Fruit fly (Drosophila melanogaster): Measurements from ENCODE around the gene Nna1.

Gene Nna1

DNA sequence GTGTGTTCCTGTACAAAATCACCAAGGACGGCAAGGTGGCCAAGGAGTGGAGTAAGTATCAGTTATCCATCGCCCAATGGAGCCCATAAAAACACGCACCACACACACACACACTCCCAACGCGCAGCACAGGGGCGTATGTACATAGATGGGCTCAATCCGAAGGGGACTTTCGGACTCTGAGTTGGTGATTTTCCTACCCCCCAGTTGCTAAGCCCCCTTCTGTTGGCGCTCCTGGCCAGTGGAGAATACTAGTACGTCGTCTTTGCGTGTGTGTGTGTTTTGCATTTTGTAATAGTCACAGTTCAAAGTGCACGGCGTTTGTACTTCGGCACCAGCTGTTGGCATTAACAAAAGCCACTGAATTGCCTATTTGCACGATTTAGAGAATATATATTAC lies 48.0 kb downstream of the Nna1 start (continued):
- peak; percentile 35 for TF ChIP-seq wek (GFP tag; optimal IDR thresholded peaks at IDR 0.05)
- peak; percentile 79 for TF ChIP-seq cg (GFP tag; optimal IDR thresholded peaks at IDR 0.05)
- no peak for TF ChIP-seq eve (GFP tag; optimal IDR thresholded peaks at IDR 0.05)
- TF ChIP-seq HLHmδ (GFP tag; optimal IDR thresholded peaks at IDR 0.05): peak; percentile 64
- TF ChIP-seq CG13296 (GFP tag; optimal IDR thresholded peaks at IDR 0.05): peak; percentile 82
- TF ChIP-seq CG11695 (GFP tag; IDR thresholded peaks at IDR 0.05): peak; percentile 72; the same call in 1 of the 3 replicates
- TF ChIP-seq CG5180 (GFP tag; optimal IDR thresholded peaks at IDR 0.05): peak; percentile 67
- TF ChIP-seq Chrac-16 (GFP tag; optimal IDR thresholded peaks at IDR 0.05): peak; percentile 75
- TF ChIP-seq CG10274 (GFP tag; optimal IDR thresholded peaks at IDR 0.05): peak; percentile 49
- TF ChIP-seq ab (GFP tag; optimal IDR thresholded peaks at IDR 0.05): peak; percentile 75
- peak; percentile 46 for TF ChIP-seq ssp (GFP tag; IDR thresholded peaks at IDR 0.05)
- TF ChIP-seq seq (GFP tag; IDR thresholded peaks at IDR 0.05): peak; percentile 70
- TF ChIP-seq ac (GFP tag; optimal IDR thresholded peaks at IDR 0.05): no peak
- TF ChIP-seq bbx (GFP tag; IDR thresholded peaks at IDR 0.05; ENCODE audit: partially characterized antibody): no peak; the same call in 1 of the 2 replicates
- no peak for TF ChIP-seq zen2 (GFP tag; IDR thresholded peaks at IDR 0.05; ENCODE audit: partially characterized antibody)
- peak; percentile 78 for TF ChIP-seq CG32772 (GFP tag; IDR thresholded peaks at IDR 0.05)
- no peak for TF ChIP-seq zf30C (GFP tag; optimal IDR thresholded peaks at IDR 0.05)
- TF ChIP-seq gsb (GFP tag; IDR thresholded peaks at IDR 0.05): peak; percentile 70
- no peak for TF ChIP-seq insv (GFP tag; optimal IDR thresholded peaks at IDR 0.05)
- TF ChIP-seq dm (GFP tag; optimal IDR thresholded peaks at IDR 0.05): peak; percentile 46
- TF ChIP-seq nom (GFP tag; optimal IDR thresholded peaks at IDR 0.05): peak; percentile 97
- TF ChIP-seq vvl (GFP tag; IDR thresholded peaks at IDR 0.05): peak; percentile 91
- no peak for TF ChIP-seq crp (GFP tag; optimal IDR thresholded peaks at IDR 0.05)
- no peak for TF ChIP-seq Sry-δ (GFP tag; optimal IDR thresholded peaks at IDR 0.05)
- peak; percentile 75 for TF ChIP-seq CG12659 (GFP tag; optimal IDR thresholded peaks at IDR 0.05)
- TF ChIP-seq pb (GFP tag; optimal IDR thresholded peaks at IDR 0.05): no peak
- TF ChIP-seq ham (GFP tag; IDR thresholded peaks at IDR 0.05): no peak
- TF ChIP-seq ken (GFP tag; IDR thresholded peaks at IDR 0.05): peak; percentile 82
- peak; percentile 87 for TF ChIP-seq mirr (GFP tag; optimal IDR thresholded peaks at IDR 0.05)
- peak; percentile 85 for TF ChIP-seq CG8944 (GFP tag; optimal IDR thresholded peaks at IDR 0.05)
- peak; percentile 81 for TF ChIP-seq H2.0 (GFP tag; IDR thresholded peaks at IDR 0.05)
- TF ChIP-seq Doc2 (GFP tag; IDR thresholded peaks at IDR 0.05): no peak
- peak; percentile 75; the same call in 2 of the 3 replicates for TF ChIP-seq otp (GFP tag; IDR thresholded peaks at IDR 0.05)
- peak; percentile 46 for TF ChIP-seq CG18011 (GFP tag; optimal IDR thresholded peaks at IDR 0.05)
- no peak for TF ChIP-seq CG10462 (GFP tag; optimal IDR thresholded peaks at IDR 0.05)
- no peak for TF ChIP-seq sqz (GFP tag; optimal IDR thresholded peaks at IDR 0.05)
- TF ChIP-seq CG30431 (GFP tag; optimal IDR thresholded peaks at IDR 0.05): peak; percentile 63
- TF ChIP-seq sob (GFP tag; IDR thresholded peaks at IDR 0.05): peak; percentile 85
- TF ChIP-seq sima (GFP tag; optimal IDR thresholded peaks at IDR 0.05): no peak
- TF ChIP-seq grau (tag; optimal IDR thresholded peaks at IDR 0.05): peak; percentile 73
- TF ChIP-seq Side (GFP tag; optimal IDR thresholded peaks at IDR 0.05): peak; percentile 80
- TF ChIP-seq CG17829 (tag; optimal IDR thresholded peaks at IDR 0.05): peak; percentile 71
- peak; percentile 63 for TF ChIP-seq Atf6 (GFP tag; IDR thresholded peaks at IDR 0.05)
- TF ChIP-seq CG7745 (tag; optimal IDR thresholded peaks at IDR 0.05): no peak
- peak; percentile 92 for TF ChIP-seq CG12769 (tag; optimal IDR thresholded peaks at IDR 0.05)
- no peak for TF ChIP-seq YL-1 (GFP tag; optimal IDR thresholded peaks at IDR 0.05)
- TF ChIP-seq peb (GFP tag; IDR thresholded peaks at IDR 0.05): peak; percentile 66; the same call in 1 of the 2 replicates
- peak; percentile 75 for TF ChIP-seq CG7987 (GFP tag; optimal IDR thresholded peaks at IDR 0.05)
- TF ChIP-seq CG18262 (tag; optimal IDR thresholded peaks at IDR 0.05): peak; percentile 35
- TF ChIP-seq B-H1 (GFP tag; IDR thresholded peaks at IDR 0.05): peak; percentile 69; the same call in 2 of the 3 replicates
- peak; percentile 59 for TF ChIP-seq oc (tag; optimal IDR thresholded peaks at IDR 0.05)
